Worm (Caenorhabditis elegans) whole organism, L4/young adult: ENCODE data around the gene fipr-20.

Experiments used
- W03F9.2 ChIP-seq: fragments of 150-350 bp; optimal IDR thresholded peaks from 2 replicates; lab custom pipeline; 2014; ENCODE audit warnings: missing biosample characterization, missing genetic modification characterization
- dao-5 ChIP-seq: sonication (generic microtip); optimal IDR thresholded peaks from 2 replicates; lab custom pipeline; 2016; ENCODE audit warnings: missing genotype, missing genetic modification characterization, moderate library complexity, missing compliant biosample characterization

DNA sequence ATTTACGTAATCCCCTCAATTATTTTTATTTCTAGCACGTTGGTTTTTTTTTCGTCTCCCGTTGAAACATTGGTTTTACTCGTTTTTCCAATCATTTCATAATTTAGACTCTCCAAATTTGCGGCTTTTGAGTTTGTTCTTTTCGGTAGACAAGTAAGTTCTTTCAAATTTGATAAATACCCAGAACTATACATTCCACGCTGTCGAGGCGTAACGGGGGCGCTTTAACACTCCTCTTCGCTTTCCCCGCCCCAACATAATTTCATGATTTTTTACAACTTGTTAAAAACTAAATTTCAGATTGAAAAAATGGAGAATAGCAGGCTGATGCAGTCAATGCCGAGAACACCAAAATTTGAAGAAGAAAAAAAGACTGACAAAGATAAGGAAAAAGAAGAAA, 5.6 kb downstream of the fipr-20 start, which contains the start of gene Y69F12A.1:
- TF ChIP-seq dao-5 (tag; lab: Kevin White, UChicago) (no peak), W03F9.2 (tag; lab: Kevin White, UChicago) (no peak)
